Fruit fly (Drosophila melanogaster): Measurements from ENCODE around the gene Alp11.

Gene Alp11

dm6 chrX:15554256-15554678 is 33.3 kb upstream of the Alp11 start, which contains the start of gene Ac13E (continued):
- TF ChIP-seq CG7839 (tag; optimal IDR thresholded peaks at IDR 0.05) (peak; percentile 94), mirr (GFP tag; optimal IDR thresholded peaks at IDR 0.05) (peak; percentile 68), CG17912 (GFP tag; optimal IDR thresholded peaks at IDR 0.05) (peak; percentile 8), lov (optimal IDR thresholded peaks at IDR 0.05) (no peak), lov (GFP tag; IDR thresholded peaks at IDR 0.05) (0 out of 3 replicates have a peak, but pooled peaks have one; percentile 29), stc (GFP tag; IDR thresholded peaks at IDR 0.05) (peak; percentile 88), CG1233 (GFP tag; optimal IDR thresholded peaks at IDR 0.05) (peak; percentile 89), lab (GFP tag; optimal IDR thresholded peaks at IDR 0.05) (peak; percentile 92), cato (GFP tag; optimal IDR thresholded peaks at IDR 0.05; ENCODE audit: borderline replicate concordance) (peak; percentile 56), dmrt11E (tag; optimal IDR thresholded peaks at IDR 0.05) (peak; percentile 89), tgo (GFP tag; IDR thresholded peaks at IDR 0.05) (peak; percentile 90), grau (tag; optimal IDR thresholded peaks at IDR 0.05) (peak; percentile 92), Optix (GFP tag; IDR thresholded peaks at IDR 0.05) (peak; percentile 83), CG18619 (GFP tag; optimal IDR thresholded peaks at IDR 0.05) (peak; percentile 91), CG9797 (GFP tag; optimal IDR thresholded peaks at IDR 0.05) (peak; percentile 18), Nf-YB (GFP tag; optimal IDR thresholded peaks at IDR 0.05) (peak; percentile 74), her (GFP tag; optimal IDR thresholded peaks at IDR 0.05) (peak; percentile 59), Pdp1 (GFP tag; optimal IDR thresholded peaks at IDR 0.05) (peak; percentile 81 to 88), br (optimal IDR thresholded peaks at IDR 0.05) (no peak), en (GFP tag; optimal IDR thresholded peaks at IDR 0.05) (peak; percentile 10)

- TF ChIP-seq HHEX (GFP tag; optimal IDR thresholded peaks at IDR 0.05) (no peak), CG30020 (tag; optimal IDR thresholded peaks at IDR 0.05) (peak; percentile 28), CG12744 (GFP tag; optimal IDR thresholded peaks at IDR 0.05) (no peak), pzg (GFP tag; optimal IDR thresholded peaks at IDR 0.05) (no peak)
Measured at dm6 chrX:15555945-15556344, 31.6 kb upstream of the Alp11 start, which contains the start of gene CG42300. CG42300 (minus strand) TSS chrX:15556045.

dm6 chrX:15568353-15568982 is 19.1 kb upstream of the Alp11 start:
- TF ChIP-seq CG5953 (GFP tag; IDR thresholded peaks at IDR 0.05) (no peak), Elba2 (GFP tag; optimal IDR thresholded peaks at IDR 0.05) (no peak), tx (GFP tag; optimal IDR thresholded peaks at IDR 0.05) (no peak), Med (GFP tag) (peak; percentile 57), CG17361 (GFP tag; IDR thresholded peaks at IDR 0.05) (peak; percentile 39; the same call in 2 of the 3 replicates), insv (GFP tag; optimal IDR thresholded peaks at IDR 0.05) (no peak), gem (tag; optimal IDR thresholded peaks at IDR 0.05) (peak; percentile 8), Dip2 (GFP tag; IDR thresholded peaks at IDR 0.05) (no peak), NC2α (GFP tag; optimal IDR thresholded peaks at IDR 0.05) (no peak), Dll (GFP tag; IDR thresholded peaks at IDR 0.05; ENCODE audit: partially characterized antibody) (no peak), Atf-2 (GFP tag; optimal IDR thresholded peaks at IDR 0.05) (no peak), Nf-YC (tag; optimal IDR thresholded peaks at IDR 0.05) (no peak), Hmr (GFP tag; optimal IDR thresholded peaks at IDR 0.05) (no peak), Chrac-16 (GFP tag; optimal IDR thresholded peaks at IDR 0.05) (no peak), Oaz (GFP tag; IDR thresholded peaks at IDR 0.05) (no peak), CG7839 (tag; optimal IDR thresholded peaks at IDR 0.05) (no peak), CG9727 (GFP tag; optimal IDR thresholded peaks at IDR 0.05) (peak; percentile 3), lab (GFP tag; optimal IDR thresholded peaks at IDR 0.05) (no peak), CG2678 (tag; optimal IDR thresholded peaks at IDR 0.05) (peak; percentile 18), sens (GFP tag) (peak; percentile 76), gce (GFP tag; IDR thresholded peaks at IDR 0.05) (no peak), CG17912 (GFP tag; optimal IDR thresholded peaks at IDR 0.05) (no peak), CTCF (GFP tag; optimal IDR thresholded peaks at IDR 0.05) (no peak), CG12942 (GFP tag; optimal IDR thresholded peaks at IDR 0.05) (no peak), Sin3A (optimal IDR thresholded peaks at IDR 0.05) (no peak), CG17385 (GFP tag; optimal IDR thresholded peaks at IDR 0.05) (peak; percentile 59), Scr (GFP tag; IDR thresholded peaks at IDR 0.05; ENCODE audit: partially characterized antibody) (no peak), Xrp1 (GFP tag; IDR thresholded peaks at IDR 0.05) (no peak)

Data from whole organism, embryonic.